Fruit fly (Drosophila melanogaster): Measurements from ENCODE around the gene bero.
A peak's percentile ranks its signal among the peaks of the same experiment; 100 is the strongest.

The bero gene

DNA sequence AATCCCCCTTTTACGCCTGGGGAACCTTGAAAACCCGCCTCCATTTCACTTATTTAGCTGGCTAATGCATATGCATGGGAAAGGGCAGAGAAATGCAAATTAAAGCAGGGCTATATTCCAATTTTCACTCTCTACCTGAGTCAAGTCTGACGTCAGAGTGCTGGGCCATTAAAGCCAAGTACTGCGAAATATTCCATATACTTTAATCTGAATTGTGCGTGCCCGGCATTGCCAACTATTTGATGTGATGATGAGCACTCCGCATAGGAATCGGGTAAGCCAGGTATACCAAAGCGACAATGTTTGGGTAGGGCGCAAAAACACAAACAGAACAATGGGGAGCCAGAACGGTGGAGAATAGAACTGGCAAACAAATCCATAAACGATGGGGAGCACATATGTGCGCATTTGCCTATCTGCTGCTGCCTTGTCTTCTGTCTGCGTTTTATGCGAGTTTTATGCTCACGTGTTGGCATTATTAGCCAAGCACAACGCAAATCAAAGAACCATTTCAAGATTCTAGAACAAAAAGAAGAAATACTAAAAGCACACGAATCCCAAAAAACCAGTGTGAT, 21.2 kb downstream of the bero start:
- no peak for TF ChIP-seq Hnf4 (GFP tag; optimal IDR thresholded peaks at IDR 0.05)
- no peak for TF ChIP-seq woc (GFP tag; optimal IDR thresholded peaks at IDR 0.05)
- no peak for TF ChIP-seq sv (GFP tag; optimal IDR thresholded peaks at IDR 0.05)
- no peak for TF ChIP-seq h (GFP tag; optimal IDR thresholded peaks at IDR 0.05)
- TF ChIP-seq pan (optimal IDR thresholded peaks at IDR 0.05): no peak
- TF ChIP-seq brk (GFP tag; optimal IDR thresholded peaks at IDR 0.05): no peak
- no peak for TF ChIP-seq CG9705 (GFP tag; optimal IDR thresholded peaks at IDR 0.05)
- TF ChIP-seq Mio (GFP tag; optimal IDR thresholded peaks at IDR 0.05): no peak
- no peak for TF ChIP-seq br (GFP tag; optimal IDR thresholded peaks at IDR 0.05)
- TF ChIP-seq Sp1 (GFP tag; optimal IDR thresholded peaks at IDR 0.05): no peak
- no peak for TF ChIP-seq ey (GFP tag; optimal IDR thresholded peaks at IDR 0.05)
- TF ChIP-seq dmrt93B (GFP tag; optimal IDR thresholded peaks at IDR 0.05): no peak
- TF ChIP-seq CrebA (GFP tag; optimal IDR thresholded peaks at IDR 0.05; ENCODE audit: borderline replicate concordance): no peak
- TF ChIP-seq jim (GFP tag; optimal IDR thresholded peaks at IDR 0.05): no peak
- TF ChIP-seq fru (GFP tag; optimal IDR thresholded peaks at IDR 0.05): no peak

DNA sequence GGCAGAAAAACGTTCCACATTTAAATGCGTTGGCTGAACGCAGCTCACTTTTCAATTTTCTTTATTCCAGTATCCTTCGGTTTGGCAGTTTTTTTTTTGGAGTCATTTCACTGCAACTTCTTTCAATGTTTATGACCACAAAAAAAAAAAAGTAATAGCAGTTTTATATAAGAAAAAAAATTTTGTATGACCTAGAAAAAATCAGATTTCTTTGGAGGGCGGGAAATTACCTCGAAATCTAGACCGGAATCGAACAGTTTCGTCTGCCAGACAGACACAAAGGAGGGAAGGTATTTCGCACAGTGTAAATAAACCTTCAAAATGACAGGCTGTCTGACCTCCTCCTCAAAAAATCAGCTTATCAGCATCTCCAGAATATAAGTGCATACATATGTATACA, 22.0 kb downstream of the bero start:
- peak; percentile 35 for TF ChIP-seq psq (GFP tag; optimal IDR thresholded peaks at IDR 0.05)
- no peak for TF ChIP-seq Rel (GFP tag; optimal IDR thresholded peaks at IDR 0.05)
- no peak for TF ChIP-seq Rel (tag; optimal IDR thresholded peaks at IDR 0.05)
- TF ChIP-seq GATAd (GFP tag; optimal IDR thresholded peaks at IDR 0.05): no peak
- no peak for TF ChIP-seq pan (optimal IDR thresholded peaks at IDR 0.05)
- TF ChIP-seq br (GFP tag; optimal IDR thresholded peaks at IDR 0.05): peak; percentile 53
- peak; percentile 41 for TF ChIP-seq OdsH (GFP tag; optimal IDR thresholded peaks at IDR 0.05)
- peak; percentile 27 for TF ChIP-seq rgr (GFP tag; optimal IDR thresholded peaks at IDR 0.05)
- no peak for TF ChIP-seq Hr78 (GFP tag; optimal IDR thresholded peaks at IDR 0.05)
- TF ChIP-seq usp (GFP tag; optimal IDR thresholded peaks at IDR 0.05): no peak
- no peak for TF ChIP-seq dmrt93B (GFP tag; optimal IDR thresholded peaks at IDR 0.05)
- no peak for TF ChIP-seq Sp1 (GFP tag; optimal IDR thresholded peaks at IDR 0.05)
- TF ChIP-seq HLH106 (tag; optimal IDR thresholded peaks at IDR 0.05): peak; percentile 15
- peak in 1 of 2 experiments; percentile 57 for TF ChIP-seq foxo (GFP tag; optimal IDR thresholded peaks at IDR 0.05)
- no peak for TF ChIP-seq tai (GFP tag; optimal IDR thresholded peaks at IDR 0.05)
- peak; percentile 42 for TF ChIP-seq fru (GFP tag; optimal IDR thresholded peaks at IDR 0.05)
- peak; percentile 26 for TF ChIP-seq ey (GFP tag; optimal IDR thresholded peaks at IDR 0.05)
- TF ChIP-seq CG9705 (GFP tag; optimal IDR thresholded peaks at IDR 0.05): no peak

DNA sequence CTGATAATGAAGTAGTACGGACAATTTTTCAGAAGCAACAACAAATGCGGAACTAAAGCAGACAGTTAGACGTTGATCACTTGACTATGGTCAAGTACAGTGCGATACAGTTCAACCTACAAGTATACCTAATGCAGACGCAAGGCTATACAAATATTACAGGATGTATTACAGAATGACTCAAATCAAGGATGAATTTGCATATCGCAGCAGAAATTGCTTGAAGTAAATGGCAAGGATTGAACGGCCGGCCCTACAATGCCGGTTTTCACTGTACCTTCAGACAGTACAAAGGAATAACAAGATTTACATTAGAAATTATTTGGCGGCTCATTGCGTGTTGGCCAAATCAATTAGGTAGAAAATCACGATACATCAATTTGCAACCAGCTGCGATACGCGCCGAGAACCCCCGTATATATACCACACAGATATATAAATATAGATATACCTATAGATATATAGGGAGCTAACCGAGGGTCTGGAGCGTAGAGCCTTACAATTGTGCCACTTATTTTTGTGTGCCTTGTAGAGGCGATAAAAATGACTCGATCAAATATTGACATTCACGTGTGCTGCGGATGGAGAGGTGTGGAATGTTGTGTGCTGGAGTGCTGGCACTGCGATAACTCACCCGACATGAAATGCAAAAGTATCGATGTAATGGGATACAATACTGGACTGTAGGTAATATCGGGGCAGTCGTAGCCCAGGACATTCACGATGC, 23.0 kb downstream of the bero start:
- TF ChIP-seq Hr83 (GFP tag; optimal IDR thresholded peaks at IDR 0.05; ENCODE audit: poor library complexity, severe bottlenecking): peak; percentile 91
- no peak for TF ChIP-seq N (GFP tag; optimal IDR thresholded peaks at IDR 0.05)
- TF ChIP-seq rgr (GFP tag; optimal IDR thresholded peaks at IDR 0.05): peak; percentile 39
- peak; percentile 21 for TF ChIP-seq sv (GFP tag; optimal IDR thresholded peaks at IDR 0.05)
- peak; percentile 11 for TF ChIP-seq ey (GFP tag; optimal IDR thresholded peaks at IDR 0.05)
- no peak for TF ChIP-seq sage (GFP tag; optimal IDR thresholded peaks at IDR 0.05)
- TF ChIP-seq br (GFP tag; optimal IDR thresholded peaks at IDR 0.05): no peak
- no peak for TF ChIP-seq Vsx2 (GFP tag; optimal IDR thresholded peaks at IDR 0.05; ENCODE audit: partially characterized antibody)
- peak; percentile 18 for TF ChIP-seq Hnf4 (GFP tag; optimal IDR thresholded peaks at IDR 0.05)
- TF ChIP-seq foxo (GFP tag; optimal IDR thresholded peaks at IDR 0.05): peak in 1 of 2 experiments; percentile 13
- TF ChIP-seq dl (GFP tag; optimal IDR thresholded peaks at IDR 0.05; ENCODE audit: insufficient read depth in 1 of 2, partially characterized antibody in 2 of 2): no peak
- no peak for TF ChIP-seq Sp1 (GFP tag; optimal IDR thresholded peaks at IDR 0.05)
- TF ChIP-seq jim (GFP tag; optimal IDR thresholded peaks at IDR 0.05): no peak
- peak; percentile 24 for TF ChIP-seq h (GFP tag; optimal IDR thresholded peaks at IDR 0.05)
- no peak for TF ChIP-seq Mio (GFP tag; optimal IDR thresholded peaks at IDR 0.05)
- no peak for TF ChIP-seq Rel (GFP tag; optimal IDR thresholded peaks at IDR 0.05)
- TF ChIP-seq Rel (tag; optimal IDR thresholded peaks at IDR 0.05): peak; percentile 16
- no peak for TF ChIP-seq woc (GFP tag; optimal IDR thresholded peaks at IDR 0.05)
- peak; percentile 10 for TF ChIP-seq dmrt93B (GFP tag; optimal IDR thresholded peaks at IDR 0.05)
- no peak for TF ChIP-seq lola (GFP tag; optimal IDR thresholded peaks at IDR 0.05)
- TF ChIP-seq pan (optimal IDR thresholded peaks at IDR 0.05): no peak
